Worm (Caenorhabditis elegans): Measurements from ENCODE around the gene F23H11.4.

F23H11.4 gene

DNA sequence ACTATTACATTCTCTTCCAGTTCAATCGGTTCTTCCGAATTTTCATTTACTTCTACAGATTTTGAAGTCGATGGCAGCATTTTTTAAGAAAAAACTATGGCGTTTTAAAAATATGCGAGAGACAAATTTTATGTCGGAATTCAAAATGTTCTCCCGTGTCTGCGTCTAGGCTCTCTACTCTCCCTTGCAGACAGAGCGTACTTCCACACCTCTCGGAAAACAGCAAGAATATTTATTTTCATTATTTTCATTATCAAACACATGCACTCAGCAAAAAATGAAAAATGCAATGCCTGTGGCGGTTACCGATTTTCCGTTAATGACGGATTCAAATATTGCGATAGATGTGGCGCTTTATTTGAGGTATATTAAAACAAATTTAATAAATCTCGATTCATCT, 11.8 kb downstream of the F23H11.4 start, which contains the start of the genes ztf-18 and F23H11.2:
TSS of gene ztf-18 (minus strand) at position 188 of the 400 bp plus-strand sequence.
TSS of gene F23H11.2 (plus strand) at position 223 of the 400 bp plus-strand sequence.
- no peak for TF ChIP-seq ttx-3 (tag; optimal IDR thresholded peaks at IDR 0.05)
- TF ChIP-seq nhr-11 (tag; optimal IDR thresholded peaks at IDR 0.05) = no peak
- TF ChIP-seq hlh-13 (GFP tag; optimal IDR thresholded peaks at IDR 0.05) = no peak
- no peak for TF ChIP-seq ceh-19 (GFP tag; optimal IDR thresholded peaks at IDR 0.05)
- TF ChIP-seq che-1 (tag; optimal IDR thresholded peaks at IDR 0.05) = no peak
- TF ChIP-seq ztf-16 (tag; optimal IDR thresholded peaks at IDR 0.05) = no peak
- TF ChIP-seq hlh-8 (tag; optimal IDR thresholded peaks at IDR 0.05) = no peak
- no peak for TF ChIP-seq sox-2 (GFP tag; IDR thresholded peaks at IDR 0.05)
- TF ChIP-seq ceh-30 (tag; optimal IDR thresholded peaks at IDR 0.05) = no peak
- TF ChIP-seq tbx-2 (tag; optimal IDR thresholded peaks at IDR 0.05) = no peak
- no peak for TF ChIP-seq zip-5 (tag; optimal IDR thresholded peaks at IDR 0.05)
- TF ChIP-seq pqm-1 (tag; optimal IDR thresholded peaks at IDR 0.05) = no peak
- TF ChIP-seq nfya-1 (tag; optimal IDR thresholded peaks at IDR 0.05) = no peak
- TF ChIP-seq fax-1 (tag; optimal IDR thresholded peaks at IDR 0.05) = no peak
- TF ChIP-seq ceh-34 (tag; optimal IDR thresholded peaks at IDR 0.05) = no peak
- TF ChIP-seq lim-6 (tag; optimal IDR thresholded peaks at IDR 0.05) = no peak
- no peak for TF ChIP-seq K09A11.1 (tag; optimal IDR thresholded peaks at IDR 0.05; ENCODE audit: insufficient read depth)
- TF ChIP-seq ceh-45 (GFP tag; IDR thresholded peaks at IDR 0.05) = no peak

DNA sequence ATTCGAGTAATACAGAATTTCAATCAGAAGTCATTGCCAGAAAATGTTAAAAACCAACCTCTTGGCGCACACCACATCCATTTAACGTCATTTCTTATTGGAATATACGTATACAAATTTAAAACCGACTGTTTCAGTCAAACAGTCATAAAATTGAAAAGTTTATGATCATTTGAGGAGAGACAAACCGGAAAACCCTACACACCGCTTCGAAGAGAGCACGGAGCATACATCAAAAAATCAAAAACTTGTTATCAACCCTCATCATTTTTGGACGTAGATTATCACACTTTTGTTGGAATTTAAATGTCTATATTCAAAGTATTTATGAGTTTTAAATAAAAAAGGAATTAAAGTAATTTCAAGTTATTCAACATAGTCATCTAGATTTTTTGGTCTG, 16.3 kb downstream of the F23H11.4 start, which contains the start of gene T24C4.10:
TSS of gene T24C4.10 (minus strand) at position 230 of the 400 bp plus-strand sequence.
- TF ChIP-seq ref-2 (tag; optimal IDR thresholded peaks at IDR 0.05) (no peak), ceh-19 (GFP tag; optimal IDR thresholded peaks at IDR 0.05) (no peak), ceh-45 (GFP tag; IDR thresholded peaks at IDR 0.05) (no peak), ceh-2 (tag; optimal IDR thresholded peaks at IDR 0.05) (no peak), dve-1 (tag; optimal IDR thresholded peaks at IDR 0.05) (no peak), pag-3 (tag; optimal IDR thresholded peaks at IDR 0.05; ENCODE audit: borderline replicate concordance) (no peak), che-1 (tag; optimal IDR thresholded peaks at IDR 0.05) (no peak), ceh-6 (GFP tag; optimal IDR thresholded peaks at IDR 0.05) (no peak), zip-5 (tag; optimal IDR thresholded peaks at IDR 0.05) (no peak), sox-2 (GFP tag; IDR thresholded peaks at IDR 0.05) (no peak), ceh-24 (tag; optimal IDR thresholded peaks at IDR 0.05) (no peak), C08G9.2 (tag; optimal IDR thresholded peaks at IDR 0.05) (no peak), ceh-30 (tag; optimal IDR thresholded peaks at IDR 0.05) (no peak), pat-9 (tag; optimal IDR thresholded peaks at IDR 0.05) (no peak)

DNA sequence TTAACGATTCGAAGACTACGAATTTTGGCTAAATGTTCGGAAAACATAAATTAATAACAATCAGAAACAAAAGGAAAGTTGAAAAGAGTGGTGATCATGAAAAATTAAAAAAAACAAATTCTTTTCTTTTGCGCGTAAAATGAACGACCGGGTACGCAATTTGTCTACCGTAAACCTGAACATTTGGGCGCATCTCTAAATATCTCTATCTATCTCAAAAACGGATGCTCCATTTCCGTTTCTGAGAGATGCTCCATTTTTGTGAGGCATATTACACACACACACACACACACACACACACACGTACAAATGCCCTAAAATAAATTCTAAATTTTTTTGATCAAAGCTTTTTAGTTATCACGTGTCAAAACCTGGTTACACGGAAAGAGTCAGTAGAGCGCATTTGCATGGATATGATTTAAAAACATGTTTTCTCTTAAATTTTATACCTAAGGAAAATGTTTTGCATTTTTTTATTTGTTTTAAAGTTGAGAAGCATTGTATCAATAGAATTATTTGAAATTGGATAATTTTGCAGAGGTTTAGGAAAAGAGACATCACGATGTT, 18.3 kb downstream of the F23H11.4 start:
- TF ChIP-seq hlh-30 (tag; optimal IDR thresholded peaks at IDR 0.05; ENCODE audit: insufficient read depth) = peak; percentile 48
- no peak for TF ChIP-seq elt-2 (tag; optimal IDR thresholded peaks at IDR 0.05)
- peak; percentile 40 for TF ChIP-seq unc-42 (tag; optimal IDR thresholded peaks at IDR 0.05)
- TF ChIP-seq dmd-4 (tag; optimal IDR thresholded peaks at IDR 0.05; ENCODE audit: borderline replicate concordance) = no peak

ce11 chrIII:887874-888299, 19.5 kb downstream of the F23H11.4 start:
- TF ChIP-seq madf-2 (tag; optimal IDR thresholded peaks at IDR 0.05) = peak; percentile 13
- peak; percentile 71 for TF ChIP-seq nfya-1 (tag; optimal IDR thresholded peaks at IDR 0.05)
- peak; percentile 40 for TF ChIP-seq ceh-34 (tag; optimal IDR thresholded peaks at IDR 0.05)
- no peak for TF ChIP-seq pag-3 (tag; optimal IDR thresholded peaks at IDR 0.05; ENCODE audit: borderline replicate concordance)
- no peak for TF ChIP-seq ztf-16 (tag; optimal IDR thresholded peaks at IDR 0.05)
- TF ChIP-seq ceh-30 (tag; optimal IDR thresholded peaks at IDR 0.05) = peak; percentile 22
- TF ChIP-seq fkh-10 (GFP tag; optimal IDR thresholded peaks at IDR 0.05) = peak; percentile 44
- TF ChIP-seq ceh-14 (tag; optimal IDR thresholded peaks at IDR 0.05) = peak; percentile 50
- TF ChIP-seq C08G9.2 (tag; optimal IDR thresholded peaks at IDR 0.05) = no peak
- TF ChIP-seq pros-1 (tag; optimal IDR thresholded peaks at IDR 0.05) = peak; percentile 67
- TF ChIP-seq tbx-2 (tag; optimal IDR thresholded peaks at IDR 0.05) = peak; percentile 76
- TF ChIP-seq unc-55 (GFP tag; optimal IDR thresholded peaks at IDR 0.05) = peak; percentile 55
- no peak for TF ChIP-seq hlh-15 (tag; optimal IDR thresholded peaks at IDR 0.05)
- TF ChIP-seq unc-86 (tag; optimal IDR thresholded peaks at IDR 0.05) = peak; percentile 13
- TF ChIP-seq K09A11.1 (tag; optimal IDR thresholded peaks at IDR 0.05; ENCODE audit: insufficient read depth) = peak; percentile 46
- TF ChIP-seq hlh-6 (tag; optimal IDR thresholded peaks at IDR 0.05) = no peak
- no peak for TF ChIP-seq dmd-4 (tag; optimal IDR thresholded peaks at IDR 0.05; ENCODE audit: borderline replicate concordance)
- no peak for TF ChIP-seq che-1 (tag; optimal IDR thresholded peaks at IDR 0.05)
- no peak; the same call in 1 of the 2 replicates for TF ChIP-seq unc-3 (GFP tag; conservative IDR thresholded peaks at IDR 0.05)
- TF ChIP-seq unc-3 (tag; optimal IDR thresholded peaks at IDR 0.05) = peak; percentile 45
- TF ChIP-seq ceh-45 (GFP tag; IDR thresholded peaks at IDR 0.05) = 0 out of 2 replicates have a peak, but pooled peaks have one; percentile 19
- peak; percentile 68 for TF ChIP-seq ceh-19 (GFP tag; optimal IDR thresholded peaks at IDR 0.05)
- TF ChIP-seq F13H6.1 (tag; optimal IDR thresholded peaks at IDR 0.05) = peak; percentile 1
- peak; percentile 53 for TF ChIP-seq eyg-1 (tag; optimal IDR thresholded peaks at IDR 0.05)
- TF ChIP-seq ceh-18 (tag; optimal IDR thresholded peaks at IDR 0.05) = peak; percentile 42
- TF ChIP-seq dve-1 (tag; optimal IDR thresholded peaks at IDR 0.05) = peak; percentile 55

Data from whole organism, late embryonic.